Fruit fly (Drosophila melanogaster) whole organism, embryonic: ENCODE data around the gene Cln7.

Experiments
- BEAF-32 ChIP-seq: fragments of 200-800 bp; sonication (Bioruptor generic); optimal IDR thresholded peaks from 3 replicates; lab custom pipeline; 2017; ENCODE audit warnings: missing biosample characterization, missing genetic modification characterization, mild to moderate bottlenecking, moderate library complexity, missing genetic modification reagents
- CG10565 ChIP-seq: fragments of 200-800 bp; sonication (Bioruptor generic); optimal IDR thresholded peaks from 3 replicates; lab custom pipeline; 2016; ENCODE audit warnings: missing biosample characterization, mild to moderate bottlenecking, missing genetic modification characterization
- CG12299 ChIP-seq: fragments of 200-800 bp; sonication (Bioruptor generic); optimal IDR thresholded peaks from 2 replicates; lab custom pipeline; 2018; ENCODE audit warnings: missing biosample characterization, mild to moderate bottlenecking, missing genetic modification characterization
- CG12942 ChIP-seq: fragments of 200-800 bp; sonication (Bioruptor generic); optimal IDR thresholded peaks from 3 replicates; lab custom pipeline; 2016; ENCODE audit warnings: missing biosample characterization, missing genetic modification characterization
- CG16779 ChIP-seq: fragments of 200-800 bp; sonication (Bioruptor generic); IDR thresholded peaks from 2 replicates; pipeline ENCODE4 v1.3.6; 2022; ENCODE audit warnings: missing biosample characterization, missing genetic modification characterization
- CG16815 ChIP-seq: fragments of 200-800 bp; sonication (Bioruptor generic); optimal IDR thresholded peaks from 3 replicates; lab custom pipeline; 2017; ENCODE audit warnings: missing biosample characterization, mild to moderate bottlenecking, missing genetic modification characterization
- CG18619 ChIP-seq: fragments of 200-800 bp; sonication (Bioruptor generic); optimal IDR thresholded peaks from 3 replicates; lab custom pipeline; 2017; ENCODE audit warnings: missing biosample characterization, mild to moderate bottlenecking, missing genetic modification characterization
- CG2202 ChIP-seq: fragments of 200-800 bp; sonication (Bioruptor generic); optimal IDR thresholded peaks from 2 replicates; lab custom pipeline; 2018; ENCODE audit warnings: missing biosample characterization, mild to moderate bottlenecking, missing genetic modification characterization
- CG34422 ChIP-seq: fragments of 200-800 bp; sonication (Bioruptor generic); IDR thresholded peaks from 3 replicates; pipeline ENCODE4 v1.3.6; 2022; ENCODE audit warnings: missing biosample characterization, missing genetic modification characterization
- CG3847 ChIP-seq: fragments of 200-800 bp; sonication (Bioruptor generic); IDR thresholded peaks from 2 replicates; pipeline ENCODE4 v1.3.6; 2022; ENCODE audit warnings: missing biosample characterization, missing genetic modification characterization
- CG4404 ChIP-seq: fragments of 200-800 bp; sonication (Bioruptor generic); IDR thresholded peaks from 2 replicates; pipeline ENCODE4 v1.3.6; 2022; ENCODE audit warnings: missing biosample characterization, missing genetic modification characterization
- CG5953 ChIP-seq: fragments of 200-800 bp; sonication (Bioruptor generic); IDR thresholded peaks from 2 replicates; pipeline ENCODE4 v1.3.6; 2022; ENCODE audit warnings: missing biosample characterization, missing genetic modification characterization
- CG6765 ChIP-seq: fragments of 200-800 bp; sonication (Bioruptor generic); optimal IDR thresholded peaks from 3 replicates; lab custom pipeline; 2017; ENCODE audit warnings: missing biosample characterization, mild to moderate bottlenecking, missing genetic modification characterization
- CG7357 ChIP-seq: fragments of 200-800 bp; sonication (Bioruptor generic); IDR thresholded peaks from 3 replicates; pipeline ENCODE4 v1.3.6; 2022; ENCODE audit warnings: missing biosample characterization, missing genetic modification characterization
- CG7987 ChIP-seq: fragments of 200-800 bp; sonication (Bioruptor generic); optimal IDR thresholded peaks from 2 replicates; lab custom pipeline; 2018; ENCODE audit warnings: missing biosample characterization, mild to moderate bottlenecking, missing genetic modification characterization, moderate library complexity
- CrebB ChIP-seq: fragments of 200-800 bp; sonication (Bioruptor generic); optimal IDR thresholded peaks from 3 replicates; lab custom pipeline; 2018; ENCODE audit warnings: missing biosample characterization, mild to moderate bottlenecking, missing genetic modification characterization
- Dfd ChIP-seq, 2 experiments: fragments of >200 bp; optimal IDR thresholded peaks; 2 replicates each; lab custom pipeline; 2017; ENCODE audit warnings: missing biosample characterization in 2 of 2, missing genetic modification characterization in 2 of 2
- Dll ChIP-seq: fragments of 200-800 bp; sonication (Bioruptor generic); IDR thresholded peaks from 4 replicates; pipeline ENCODE4 v1.3.6; 2022; ENCODE audit warnings: missing biosample characterization, missing genetic modification characterization; ENCODE audit not compliant: partially characterized antibody
- Doc3 ChIP-seq: fragments of 200-800 bp; sonication (Bioruptor generic); IDR thresholded peaks from 3 replicates; pipeline ENCODE4 v1.3.6; 2022; ENCODE audit warnings: missing biosample characterization, missing genetic modification characterization; ENCODE audit not compliant: partially characterized antibody
- E2f1 ChIP-seq: fragments of 200-800 bp; sonication (Bioruptor generic); IDR thresholded peaks from 2 replicates; pipeline ENCODE4 v1.3.6; 2022; ENCODE audit warnings: missing biosample characterization, missing genetic modification characterization
- E2f2 ChIP-seq: fragments of 200-800 bp; sonication (Bioruptor generic); IDR thresholded peaks from 2 replicates; pipeline ENCODE4 v1.3.6; 2022; ENCODE audit warnings: missing biosample characterization, missing genetic modification characterization
- ERR ChIP-seq: fragments of 200-800 bp; sonication (Bioruptor generic); optimal IDR thresholded peaks from 2 replicates; lab custom pipeline; 2016; ENCODE audit warnings: missing biosample characterization, missing genetic modification characterization
- Fer1 ChIP-seq: fragments of 200-800 bp; sonication (Bioruptor generic); optimal IDR thresholded peaks from 2 replicates; lab custom pipeline; 2017; ENCODE audit warnings: missing biosample characterization, mild to moderate bottlenecking, missing genetic modification characterization
- Fer3 ChIP-seq: fragments of 200-800 bp; sonication (Bioruptor generic); optimal IDR thresholded peaks from 2 replicates; lab custom pipeline; 2018; ENCODE audit warnings: missing biosample characterization, mild to moderate bottlenecking, missing genetic modification characterization, moderate library complexity
- HLH4C ChIP-seq: fragments of 200-800 bp; sonication (Bioruptor generic); IDR thresholded peaks from 3 replicates; pipeline ENCODE4 v1.3.6; 2022; ENCODE audit warnings: missing biosample characterization, missing genetic modification characterization; ENCODE audit not compliant: partially characterized antibody
- HmgZ ChIP-seq: fragments of 200-800 bp; sonication (Bioruptor generic); optimal IDR thresholded peaks from 2 replicates; lab custom pipeline; 2018; ENCODE audit warnings: missing biosample characterization, mild to moderate bottlenecking, missing genetic modification characterization
- MBD-R2 ChIP-seq: fragments of 200-800 bp; sonication (Bioruptor generic); IDR thresholded peaks from 2 replicates; pipeline ENCODE4 v1.3.6; 2022; ENCODE audit warnings: missing biosample characterization, missing genetic modification characterization
- Mes4 ChIP-seq: fragments of 200-800 bp; sonication (Bioruptor generic); optimal IDR thresholded peaks from 2 replicates; lab custom pipeline; 2016; ENCODE audit warnings: missing biosample characterization, missing genetic modification characterization
- Poxn ChIP-seq: fragments of 200-800 bp; sonication (Bioruptor generic); IDR thresholded peaks from 2 replicates; pipeline ENCODE4 v1.3.6; 2022; ENCODE audit warnings: missing biosample characterization, missing genetic modification characterization
- bigmax ChIP-seq: fragments of 200-800 bp; sonication (Bioruptor generic); optimal IDR thresholded peaks from 2 replicates; lab custom pipeline; 2018; ENCODE audit warnings: missing biosample characterization, mild to moderate bottlenecking, missing genetic modification characterization
- btn ChIP-seq: fragments of 200-800 bp; sonication (Bioruptor generic); optimal IDR thresholded peaks from 2 replicates; lab custom pipeline; 2016; ENCODE audit warnings: missing biosample characterization, missing genetic modification characterization
- chm ChIP-seq: fragments of 200-800 bp; sonication (Bioruptor generic); IDR thresholded peaks from 2 replicates; pipeline ENCODE4 v1.3.6; 2022; ENCODE audit warnings: missing biosample characterization, missing genetic modification characterization
- chn ChIP-seq: fragments of 200-800 bp; sonication (Bioruptor generic); optimal IDR thresholded peaks from 2 replicates; lab custom pipeline; 2016; ENCODE audit warnings: missing biosample characterization, missing genetic modification characterization
- danr ChIP-seq: fragments of 200-800 bp; sonication (Bioruptor generic); IDR thresholded peaks from 2 replicates; pipeline ENCODE4 v1.3.6; 2022; ENCODE audit warnings: missing biosample characterization, missing genetic modification characterization
- dati ChIP-seq: fragments of 200-800 bp; sonication (Bioruptor generic); IDR thresholded peaks from 2 replicates; pipeline ENCODE4 v1.3.6; 2022; ENCODE audit warnings: missing biosample characterization, missing genetic modification characterization
- dmrt11E ChIP-seq: fragments of 200-800 bp; sonication (Bioruptor generic); optimal IDR thresholded peaks from 3 replicates; lab custom pipeline; 2018; ENCODE audit warnings: missing biosample characterization, mild to moderate bottlenecking, missing genetic modification characterization, moderate library complexity
- dmrt99B ChIP-seq: fragments of 200-800 bp; sonication (Bioruptor generic); optimal IDR thresholded peaks from 2 replicates; lab custom pipeline; 2018; ENCODE audit warnings: missing biosample characterization, mild to moderate bottlenecking, missing genetic modification characterization, moderate library complexity
- dpn ChIP-seq, 2 experiments: fragments of 200-800 bp; sonication (Bioruptor generic); optimal IDR thresholded peaks; 3 replicates each; lab custom pipeline; 2016; ENCODE audit warnings: missing biosample characterization in 2 of 2, missing genetic modification characterization in 2 of 2
- ems ChIP-seq: fragments of 200-800 bp; sonication (Bioruptor generic); optimal IDR thresholded peaks from 3 replicates; lab custom pipeline; 2016; ENCODE audit warnings: missing biosample characterization, missing genetic modification characterization
- exex ChIP-seq: fragments of 200-800 bp; sonication (Bioruptor generic); optimal IDR thresholded peaks from 4 replicates; lab custom pipeline; 2018; ENCODE audit warnings: missing biosample characterization, mild to moderate bottlenecking, missing genetic modification characterization, moderate library complexity
- fd3F ChIP-seq: fragments of 200-800 bp; sonication (Bioruptor generic); optimal IDR thresholded peaks from 2 replicates; lab custom pipeline; 2018; ENCODE audit warnings: missing biosample characterization, mild to moderate bottlenecking, missing genetic modification characterization, moderate library complexity
- her ChIP-seq: fragments of 200-800 bp; sonication (Bioruptor generic); optimal IDR thresholded peaks from 2 replicates; lab custom pipeline; 2016; ENCODE audit warnings: missing biosample characterization, missing genetic modification characterization
- p53 ChIP-seq: fragments of 200-800 bp; sonication (Bioruptor generic); optimal IDR thresholded peaks from 2 replicates; lab custom pipeline; 2016; ENCODE audit warnings: missing biosample characterization, missing genetic modification characterization
- peb ChIP-seq: fragments of 200-800 bp; sonication (Bioruptor generic); IDR thresholded peaks from 2 replicates; pipeline ENCODE4 v1.3.6; 2022; ENCODE audit warnings: missing biosample characterization, missing genetic modification characterization
- pita ChIP-seq: fragments of 200-800 bp; sonication (Bioruptor generic); optimal IDR thresholded peaks from 2 replicates; lab custom pipeline; 2017; ENCODE audit warnings: missing biosample characterization, mild to moderate bottlenecking, missing genetic modification characterization
- sima ChIP-seq: fragments of 200-800 bp; sonication (Bioruptor generic); optimal IDR thresholded peaks from 2 replicates; lab custom pipeline; 2016; ENCODE audit warnings: missing biosample characterization, missing genetic modification characterization
- sob ChIP-seq: fragments of 200-800 bp; sonication (Bioruptor generic); IDR thresholded peaks from 2 replicates; pipeline ENCODE4 v1.3.6; 2022; ENCODE audit warnings: missing biosample characterization, missing genetic modification characterization
- sr ChIP-seq: fragments of 200-800 bp; sonication (Bioruptor generic); IDR thresholded peaks from 3 replicates; pipeline ENCODE4 v1.3.6; 2022; ENCODE audit warnings: missing biosample characterization, missing genetic modification characterization
- stwl ChIP-seq: fragments of 200-800 bp; sonication (Bioruptor generic); optimal IDR thresholded peaks from 3 replicates; lab custom pipeline; 2018; ENCODE audit warnings: missing biosample characterization, mild to moderate bottlenecking, missing genetic modification characterization, moderate library complexity
- trh ChIP-seq: fragments of 200-800 bp; sonication (Bioruptor generic); optimal IDR thresholded peaks from 2 replicates; lab custom pipeline; 2016; ENCODE audit warnings: missing biosample characterization, missing genetic modification characterization
- zfh1 ChIP-seq: fragments of 200-800 bp; sonication (Bioruptor generic); IDR thresholded peaks from 3 replicates; pipeline ENCODE4 v1.3.6; 2022; ENCODE audit warnings: missing biosample characterization, missing genetic modification characterization

Cln7 gene

dm6 chr3L:7381359-7381976 lies 36.5 kb upstream of the Cln7 start, which contains the start of the genes SMSr and smid (continued):
- no peak for TF ChIP-seq dati (GFP tag; lab: Robert Waterston, UW)
- TF ChIP-seq CrebB (tag; lab: Kevin White, UChicago): peak; percentile 2
- TF ChIP-seq CG6765 (GFP tag; lab: Kevin White, UChicago): no peak
- peak in 1 of 2 experiments; percentile 52 for TF ChIP-seq Dfd (GFP tag; optimal IDR thresholded peaks at IDR 0.05; lab: Kevin White, UChicago)
- TF ChIP-seq dmrt99B (tag; lab: Kevin White, UChicago): peak; percentile 49
- TF ChIP-seq Doc3 (GFP tag; lab: Robert Waterston, UW): peak; percentile 85
- TF ChIP-seq CG2202: no peak
- peak; percentile 42; the same call in 1 of the 3 replicates for TF ChIP-seq zfh1
- no peak for TF ChIP-seq CG16779
- no peak for TF ChIP-seq CG34422 (GFP tag; lab: Robert Waterston, UW)
- TF ChIP-seq sr (GFP tag; lab: Robert Waterston, UW): no peak
- TF ChIP-seq CG16815: peak; percentile 19
- peak; percentile 54 for TF ChIP-seq CG12942 (GFP tag; lab: Kevin White, UChicago)
- peak; percentile 57 for TF ChIP-seq MBD-R2 (GFP tag; lab: Robert Waterston, UW)
- TF ChIP-seq dmrt11E (tag; lab: Kevin White, UChicago): peak; percentile 70
- peak; percentile 97 for TF ChIP-seq BEAF-32 (GFP tag; lab: Kevin White, UChicago)
- peak; percentile 24; the same call in 1 of the 2 replicates for TF ChIP-seq E2f2 (GFP tag; lab: Robert Waterston, UW)
- no peak for TF ChIP-seq ERR (GFP tag; lab: Kevin White, UChicago)
- TF ChIP-seq dpn (GFP tag; optimal IDR thresholded peaks at IDR 0.05; lab: Kevin White, UChicago): peak; percentile 63 to 65
- TF ChIP-seq Mes4 (GFP tag; lab: Kevin White, UChicago): no peak
- TF ChIP-seq chm (GFP tag; lab: Robert Waterston, UW): peak; percentile 32; the same call in 1 of the 2 replicates
- no peak for TF ChIP-seq exex (tag; lab: Kevin White, UChicago)
- TF ChIP-seq danr (GFP tag; lab: Robert Waterston, UW): peak; percentile 50; the same call in 1 of the 2 replicates
- peak; percentile 66 for TF ChIP-seq stwl (tag; lab: Kevin White, UChicago)
- no peak for TF ChIP-seq CG10565
- peak; percentile 26 for TF ChIP-seq CG7987
- peak; percentile 54 for TF ChIP-seq chn (GFP tag; lab: Kevin White, UChicago)
- peak; percentile 47; the same call in 1 of the 2 replicates for TF ChIP-seq CG3847 (GFP tag; lab: Robert Waterston, UW)
- TF ChIP-seq peb: no peak
- TF ChIP-seq her: no peak
- peak; percentile 48 for TF ChIP-seq CG18619 (GFP tag; lab: Kevin White, UChicago)
- peak; percentile 88 for TF ChIP-seq HLH4C (GFP tag; lab: Robert Waterston, UW)
- peak; percentile 56; the same call in 1 of the 2 replicates for TF ChIP-seq CG4404 (GFP tag; lab: Robert Waterston, UW)
- no peak for TF ChIP-seq Poxn (GFP tag; lab: Robert Waterston, UW)
- TF ChIP-seq Fer3 (tag; lab: Kevin White, UChicago): peak; percentile 39
- TF ChIP-seq ems (GFP tag; lab: Kevin White, UChicago): peak; percentile 7
- no peak for TF ChIP-seq btn (GFP tag; lab: Kevin White, UChicago)
- TF ChIP-seq p53: no peak
- no peak for TF ChIP-seq sima
- peak; percentile 52 for TF ChIP-seq HmgZ
- peak; percentile 91 for TF ChIP-seq Dll
- no peak for TF ChIP-seq pita (GFP tag; lab: Kevin White, UChicago)
- peak; percentile 25 for TF ChIP-seq bigmax (GFP tag; lab: Kevin White, UChicago)
- TF ChIP-seq E2f1 (GFP tag; lab: Robert Waterston, UW): no peak
- TF ChIP-seq CG12299 (tag; lab: Kevin White, UChicago): no peak
- TF ChIP-seq CG7357 (GFP tag; lab: Robert Waterston, UW): peak; percentile 99
- peak; percentile 52 for TF ChIP-seq sob (GFP tag; lab: Robert Waterston, UW)
- TF ChIP-seq CG5953 (GFP tag; lab: Robert Waterston, UW): no peak
- peak; percentile 3 for TF ChIP-seq fd3F (GFP tag; lab: Kevin White, UChicago)
- TF ChIP-seq trh (GFP tag; lab: Kevin White, UChicago): no peak
- peak; percentile 33 for TF ChIP-seq Fer1 (GFP tag; lab: Kevin White, UChicago)
